Worm (Caenorhabditis elegans) whole organism, L3 larva: ENCODE data around the gene scrm-5.

Experiments used
- ama-1 ChIP-seq: fragments of 150-350 bp; optimal IDR thresholded peaks from 2 replicates; lab custom pipeline; 2018
- ceh-16 ChIP-seq: sonication (generic microtip); optimal IDR thresholded peaks from 2 replicates; lab custom pipeline; 2017; ENCODE audit warnings: missing biosample characterization, missing genetic modification characterization
- elt-3 ChIP-seq, 3 experiments: fragments of 150-350 bp in 1 of 3; sonication (generic microtip) in 2 of 3; optimal IDR thresholded peaks; 2 replicates in 2 of 3; 4 replicates in 1 of 3; lab custom pipeline; 2014 to 2017; ENCODE audit warnings: missing biosample characterization in 3 of 3, missing genetic modification characterization in 3 of 3
- eor-1 ChIP-seq, 2 experiments: fragments of 150-350 bp; optimal IDR thresholded peaks; 2 replicates each; lab custom pipeline; 2014 to 2018; ENCODE audit warnings: missing biosample characterization in 2 of 2, missing genetic modification characterization in 2 of 2
- fkh-10 ChIP-seq: sonication (generic microtip); optimal IDR thresholded peaks from 2 replicates; lab custom pipeline; 2017; ENCODE audit warnings: missing biosample characterization, missing genetic modification reagents, missing genetic modification characterization
- lsy-12 ChIP-seq: sonication (generic microtip); optimal IDR thresholded peaks from 2 replicates; lab custom pipeline; 2016; ENCODE audit warnings: mild to moderate bottlenecking, missing genetic modification characterization, missing compliant biosample characterization
- mdl-1 ChIP-seq: fragments of 150-350 bp; optimal IDR thresholded peaks from 2 replicates; lab custom pipeline; 2014; ENCODE audit warnings: missing biosample characterization, missing genetic modification characterization
- nhr-25 ChIP-seq: sonication (generic microtip); optimal IDR thresholded peaks from 2 replicates; lab custom pipeline; 2017; ENCODE audit warnings: missing biosample characterization, missing genetic modification characterization
- nhr-76 ChIP-seq: fragments of 150-350 bp; sonication (generic microtip); optimal IDR thresholded peaks from 5 replicates; lab custom pipeline; 2014; ENCODE audit warnings: missing biosample characterization, missing genetic modification characterization
- unc-39 ChIP-seq: sonication (generic microtip); optimal IDR thresholded peaks from 4 replicates; lab custom pipeline; 2017; ENCODE audit warnings: missing biosample characterization, missing genetic modification characterization
- unc-62 ChIP-seq: fragments of 150-350 bp; sonication (generic microtip); optimal IDR thresholded peaks from 4 replicates; lab custom pipeline; 2014; ENCODE audit warnings: missing biosample characterization, missing genetic modification reagents, missing genetic modification characterization

- TF ChIP-seq ama-1 (lab: Kevin White, UChicago), result no peak
- TF ChIP-seq eor-1 (tag; optimal IDR thresholded peaks at IDR 0.05; lab: Kevin White, UChicago), result no peak
- TF ChIP-seq ceh-16, result no peak
- TF ChIP-seq elt-3 (tag; optimal IDR thresholded peaks at IDR 0.05; lab: Kevin White, UChicago), result no peak
- TF ChIP-seq mdl-1 (tag; lab: Kevin White, UChicago), result no peak
- TF ChIP-seq unc-39 (tag; lab: Kevin White, UChicago), result no peak
- no peak for TF ChIP-seq lsy-12 (tag; lab: Kevin White, UChicago)
- no peak for TF ChIP-seq fkh-10
- TF ChIP-seq unc-62, result no peak
- no peak for TF ChIP-seq nhr-25 (tag; lab: Kevin White, UChicago)
- no peak for TF ChIP-seq nhr-76 (tag; lab: Kevin White, UChicago)
These were observed 9.4 kb downstream of the scrm-5 start, which contains the start of the genes K08D10.13 and rnp-2 for ce11 chrIV:4171531-4172163.
